Fruit fly (Drosophila melanogaster) Kc167 (cell line): ENCODE data around the gene Sp212.

Source experiments
- Myc ChIP-seq: fragments of >200 bp; optimal IDR thresholded peaks from 2 replicates; lab custom pipeline; 2017; ENCODE audit warnings: missing external identifiers
- Sin3A ChIP-seq: fragments of >200 bp; optimal IDR thresholded peaks from 2 replicates; lab custom pipeline; 2018; ENCODE audit warnings: missing external identifiers
- h ChIP-seq: fragments of >200 bp; optimal IDR thresholded peaks from 3 replicates; lab custom pipeline; 2018; ENCODE audit warnings: missing external identifiers
- insv ChIP-seq: fragments of >200 bp; optimal IDR thresholded peaks from 3 replicates; lab custom pipeline; 2018; ENCODE audit warnings: missing external identifiers
- psq ChIP-seq: fragments of >200 bp; optimal IDR thresholded peaks from 2 replicates; lab custom pipeline; 2017; ENCODE audit warnings: missing external identifiers
- ttk ChIP-seq: sonication (Bioruptor generic); optimal IDR thresholded peaks from 2 replicates; lab custom pipeline; 2017; ENCODE audit warnings: missing external identifiers

The Sp212 gene

DNA sequence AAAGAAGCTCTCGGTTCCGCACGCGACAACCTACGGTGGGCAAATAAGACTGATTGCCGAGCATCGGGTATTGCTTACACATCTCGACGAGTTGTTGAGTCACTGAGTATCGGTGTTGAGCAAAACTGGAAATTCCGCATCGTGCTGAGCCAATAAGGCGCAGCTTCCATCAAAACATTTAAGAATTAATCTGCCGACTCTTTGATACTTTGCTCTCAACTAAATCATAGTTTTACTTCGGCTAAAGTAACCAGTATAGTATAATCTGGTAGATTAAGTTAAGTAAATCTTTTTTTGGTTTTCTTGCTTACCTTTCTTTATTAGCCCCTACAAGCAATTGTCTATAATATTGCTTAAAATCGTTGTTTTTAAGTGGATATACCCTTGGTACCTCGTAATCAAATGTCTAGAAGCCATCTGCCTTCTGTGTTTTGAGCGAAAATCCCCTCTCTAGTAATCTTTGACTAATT lies at the start of gene Sp212:
TSS of gene Sp212 (minus strand) at position 51 of the 470 bp plus-strand sequence.
- TF ChIP-seq Myc (lab: Kevin White, UChicago) = no peak
- no peak for TF ChIP-seq insv (lab: Kevin White, UChicago)
- no peak for TF ChIP-seq h (lab: Kevin White, UChicago)
- TF ChIP-seq ttk (lab: Kevin White, UChicago) = no peak
- no peak for TF ChIP-seq psq (lab: Kevin White, UChicago)
- TF ChIP-seq Sin3A = no peak

DNA sequence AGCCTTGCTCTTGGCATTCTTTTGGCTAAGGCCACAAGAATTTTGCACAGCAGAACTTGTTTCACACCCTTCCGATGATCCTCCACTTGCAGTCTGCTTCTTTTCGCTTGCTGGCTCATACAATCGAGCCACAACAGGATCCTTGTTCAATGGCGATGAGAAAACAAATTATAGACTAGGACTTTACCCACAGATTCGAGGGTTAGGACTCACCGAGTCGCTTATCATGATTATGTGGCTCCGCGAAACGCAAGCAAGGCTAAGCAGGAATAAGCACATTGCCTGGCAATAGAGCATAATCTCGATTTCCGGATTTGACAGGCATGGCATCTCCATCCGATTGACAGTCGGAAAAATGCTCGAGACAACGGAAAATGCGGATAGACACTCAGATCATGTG lies 38.1 kb upstream of the Sp212 start, which contains the start of the genes CG14839 and CG14841:
TSS of gene CG14839 (plus strand) at position 301 of the 400 bp plus-strand sequence.
TSS of gene CG14841 (minus strand) at position 332 of the 400 bp plus-strand sequence.
- TF ChIP-seq psq (lab: Kevin White, UChicago) (no peak), Sin3A (no peak), ttk (lab: Kevin White, UChicago) (no peak), insv (lab: Kevin White, UChicago) (no peak), h (lab: Kevin White, UChicago) (no peak), Myc (lab: Kevin White, UChicago) (no peak)

DNA sequence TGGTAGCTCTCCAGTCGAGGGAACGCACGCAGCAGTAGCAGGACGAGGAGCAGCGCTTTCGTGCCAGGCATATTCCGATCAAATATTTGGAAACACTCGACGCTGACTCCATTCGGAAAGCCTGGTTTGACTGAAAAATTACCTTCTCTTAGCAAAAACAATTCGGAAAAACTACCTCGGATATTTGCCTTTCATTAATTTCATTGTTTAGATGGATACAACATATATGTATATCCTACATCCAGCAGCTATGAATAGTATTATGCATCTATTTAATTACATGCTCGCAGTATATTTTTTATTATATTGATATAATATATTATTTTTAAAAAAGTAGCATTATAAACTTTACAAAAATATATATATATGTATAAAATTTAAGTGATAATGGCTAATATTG lies 37.2 kb upstream of the Sp212 start, which contains the start of gene CG14840:
TSS of gene CG14840 (minus strand) at position 101 of the 400 bp plus-strand sequence.
- TF ChIP-seq Sin3A (no peak), Myc (lab: Kevin White, UChicago) (no peak), insv (lab: Kevin White, UChicago) (no peak), ttk (lab: Kevin White, UChicago) (no peak), h (lab: Kevin White, UChicago) (no peak), psq (lab: Kevin White, UChicago) (no peak)

DNA sequence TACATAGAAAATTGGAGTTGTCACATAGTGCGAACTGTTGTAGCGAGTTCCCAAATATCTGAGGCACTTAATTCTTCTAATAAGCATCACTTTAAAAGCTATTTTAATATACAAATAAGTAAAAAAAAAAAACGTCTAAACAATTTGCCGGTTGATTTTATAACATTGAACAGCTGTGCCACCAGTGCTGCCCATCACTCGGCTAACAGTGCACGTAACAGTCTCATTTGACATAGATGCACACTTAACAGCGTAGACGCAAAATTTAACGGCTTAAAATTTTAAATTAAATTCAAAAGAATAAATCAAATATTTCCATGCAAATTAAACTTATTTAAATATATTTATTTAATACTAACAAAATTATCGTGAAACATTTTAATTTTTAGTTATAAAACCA lies 35.9 kb upstream of the Sp212 start, which contains the start of gene MetRS-m:
TSS of gene MetRS-m (minus strand) at position 171 of the 400 bp plus-strand sequence.
- TF ChIP-seq insv (lab: Kevin White, UChicago) (no peak), h (lab: Kevin White, UChicago) (no peak), psq (lab: Kevin White, UChicago) (no peak), Myc (lab: Kevin White, UChicago) (no peak), ttk (lab: Kevin White, UChicago) (no peak), Sin3A (no peak)

DNA sequence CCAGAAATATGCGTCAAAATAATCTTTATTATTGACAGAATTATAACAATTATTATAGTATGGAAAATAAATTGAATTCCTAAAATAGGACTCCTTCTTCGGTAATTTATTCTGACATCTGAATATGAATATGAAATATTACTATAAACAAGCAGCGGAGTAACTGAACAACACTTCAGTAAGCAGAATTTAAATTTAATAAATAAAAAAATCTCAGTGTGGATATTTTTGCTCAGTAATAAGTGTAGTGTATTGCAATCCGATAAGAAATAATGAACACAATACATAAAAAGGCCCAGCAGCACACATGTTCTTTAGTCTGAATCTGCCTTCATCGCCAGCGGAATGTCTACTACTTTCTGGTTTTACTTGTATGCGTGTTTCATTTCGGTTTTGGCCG lies 31.9 kb upstream of the Sp212 start, which contains the start of gene CG43179:
TSS of gene CG43179 (plus strand) at position 301 of the 400 bp plus-strand sequence.
- TF ChIP-seq Sin3A (no peak), h (lab: Kevin White, UChicago) (no peak), Myc (lab: Kevin White, UChicago) (no peak), insv (lab: Kevin White, UChicago) (no peak)

DNA sequence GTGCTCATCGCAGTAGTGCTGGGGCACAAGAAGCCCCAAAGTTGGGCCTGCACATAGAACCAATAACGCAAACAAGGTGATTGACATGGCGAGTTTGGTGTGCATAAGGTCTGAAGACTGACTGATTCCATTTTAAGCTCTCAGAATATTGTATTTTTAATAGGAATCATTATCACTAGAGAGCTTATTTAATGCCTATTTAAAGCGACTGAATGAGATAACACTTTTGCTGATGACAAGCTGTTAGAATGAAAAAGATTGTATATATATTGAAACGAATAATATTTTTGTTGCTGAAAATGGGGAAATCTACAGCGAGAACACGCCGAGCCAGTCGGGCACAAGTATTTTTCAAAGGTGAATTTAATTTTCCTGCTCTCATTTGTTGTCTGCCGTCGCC lies 21.4 kb upstream of the Sp212 start, which contains the start of gene CG9616:
TSS of gene CG9616 (minus strand) at position 101 of the 400 bp plus-strand sequence.
- no peak for TF ChIP-seq Myc (lab: Kevin White, UChicago)
- TF ChIP-seq psq (lab: Kevin White, UChicago) = no peak
- TF ChIP-seq insv (lab: Kevin White, UChicago) = no peak
- no peak for TF ChIP-seq h (lab: Kevin White, UChicago)
- no peak for TF ChIP-seq ttk (lab: Kevin White, UChicago)
- TF ChIP-seq Sin3A = no peak

DNA sequence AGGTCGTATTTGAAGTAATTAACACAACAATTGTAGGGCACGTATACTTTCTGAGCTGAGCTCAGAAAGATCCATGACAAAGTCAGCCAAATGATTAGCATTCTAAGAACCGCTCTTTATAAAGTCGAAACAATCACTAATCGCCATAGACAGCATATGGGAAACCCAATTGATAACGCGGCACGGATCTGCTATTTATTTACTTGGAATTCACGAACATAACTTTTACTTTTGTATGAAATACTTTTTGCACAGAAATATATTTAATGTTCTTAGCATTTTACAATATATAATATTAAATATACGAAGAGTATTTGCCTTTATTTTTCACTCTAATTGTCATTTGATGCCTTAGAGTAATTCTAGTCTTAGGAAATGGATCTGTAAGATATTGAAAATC lies 20.6 kb upstream of the Sp212 start, which contains the start of gene CG43291:
TSS of gene CG43291 (minus strand) at position 101 of the 400 bp plus-strand sequence.
- no peak for TF ChIP-seq psq (lab: Kevin White, UChicago)
- no peak for TF ChIP-seq Sin3A
- no peak for TF ChIP-seq Myc (lab: Kevin White, UChicago)
- TF ChIP-seq h (lab: Kevin White, UChicago) = no peak
- TF ChIP-seq insv (lab: Kevin White, UChicago) = no peak
- TF ChIP-seq ttk (lab: Kevin White, UChicago) = no peak

DNA sequence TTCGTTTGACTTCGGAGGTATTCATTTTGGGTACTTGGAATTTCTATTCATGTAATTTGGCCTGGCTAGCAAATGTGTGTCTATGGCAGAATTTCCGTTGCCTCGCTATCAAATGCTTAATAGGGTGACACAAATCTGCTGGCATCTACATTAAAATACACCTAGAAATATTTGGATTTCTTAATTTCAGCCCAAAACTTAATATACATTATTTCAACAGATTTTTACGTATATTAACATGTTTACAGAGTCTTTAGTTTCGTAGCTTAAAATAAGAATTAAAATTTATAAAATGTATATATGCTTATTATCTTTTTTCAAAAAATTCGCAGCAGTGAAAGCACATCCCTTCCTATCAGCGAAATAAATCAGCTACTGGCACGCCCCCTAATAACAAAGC lies 5.1 kb upstream of the Sp212 start, which contains the start of gene CG9624:
TSS of gene CG9624 (minus strand) at position 101 of the 400 bp plus-strand sequence.
- TF ChIP-seq Sin3A = no peak
- TF ChIP-seq Myc (lab: Kevin White, UChicago) = no peak
- TF ChIP-seq ttk (lab: Kevin White, UChicago) = no peak
- TF ChIP-seq psq (lab: Kevin White, UChicago) = no peak
- TF ChIP-seq h (lab: Kevin White, UChicago) = no peak
- TF ChIP-seq insv (lab: Kevin White, UChicago) = no peak

DNA sequence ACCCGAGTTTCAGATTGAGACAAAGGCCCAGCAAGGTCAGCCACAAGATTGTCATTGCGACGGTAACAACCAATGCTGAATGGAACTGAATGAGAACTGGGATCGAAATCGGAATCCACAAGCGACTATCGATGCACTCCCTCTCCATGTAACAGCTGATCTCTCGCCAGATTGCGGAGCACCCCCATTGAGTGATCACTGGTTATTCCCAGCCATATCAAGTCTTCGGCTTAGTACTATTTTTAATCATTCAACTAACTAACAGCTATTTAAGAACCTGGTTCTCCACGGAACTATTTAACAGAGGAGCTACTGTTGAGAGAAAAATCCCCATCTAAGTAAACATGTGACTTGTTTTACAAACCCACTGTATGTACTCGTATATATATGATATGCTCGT lies 2.7 kb upstream of the Sp212 start, which contains the start of gene CG9631:
TSS of gene CG9631 (minus strand) at position 101 of the 400 bp plus-strand sequence.
- TF ChIP-seq Sin3A (no peak), Myc (lab: Kevin White, UChicago) (no peak), ttk (lab: Kevin White, UChicago) (no peak), h (lab: Kevin White, UChicago) (no peak), psq (lab: Kevin White, UChicago) (no peak), insv (lab: Kevin White, UChicago) (no peak)

DNA sequence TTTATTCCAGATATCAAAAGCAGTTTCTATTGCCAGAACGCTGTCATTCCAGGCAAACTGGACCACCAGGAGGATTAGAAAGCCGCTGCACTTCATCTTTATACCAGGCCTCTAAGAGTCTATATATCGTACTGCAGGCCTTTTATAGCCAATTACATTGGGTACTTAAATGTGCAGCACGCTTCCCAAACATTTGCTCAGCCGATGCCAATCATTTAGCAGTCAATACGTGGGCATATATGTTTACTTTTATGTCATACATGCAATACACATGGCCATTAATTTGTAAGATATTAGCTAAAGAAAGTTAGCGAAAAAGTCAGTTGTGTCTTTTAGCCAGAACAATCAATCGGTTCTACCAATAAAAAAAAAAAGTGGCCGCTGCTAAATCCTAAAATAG lies 2.5 kb downstream of the Sp212 start, which contains the start of gene CG33109:
TSS of gene CG33109 (minus strand) at position 101 of the 400 bp plus-strand sequence.
- TF ChIP-seq Sin3A (no peak), psq (lab: Kevin White, UChicago) (no peak), ttk (lab: Kevin White, UChicago) (no peak), insv (lab: Kevin White, UChicago) (no peak), Myc (lab: Kevin White, UChicago) (no peak), h (lab: Kevin White, UChicago) (no peak)

DNA sequence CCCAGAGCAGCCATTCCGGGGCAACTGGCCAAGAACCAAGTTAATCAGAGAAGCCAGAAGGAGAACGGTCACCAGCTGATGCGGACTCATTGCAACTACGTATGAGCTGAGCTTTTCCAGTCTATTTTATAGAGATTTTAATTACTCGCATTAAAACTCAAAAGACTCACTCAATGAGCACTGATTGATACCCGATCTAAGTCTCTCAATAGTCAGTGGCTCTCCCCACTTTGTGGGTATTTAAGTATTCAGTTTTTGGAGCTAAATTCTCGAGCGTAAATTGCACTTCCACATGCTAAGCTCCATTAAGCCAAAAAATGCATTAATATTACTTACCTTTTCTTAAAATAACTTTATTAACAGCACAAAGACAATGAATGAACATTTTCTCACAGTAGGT lies 3.9 kb downstream of the Sp212 start, which contains the start of gene CG31326:
TSS of gene CG31326 (minus strand) at position 101 of the 400 bp plus-strand sequence.
- TF ChIP-seq psq (lab: Kevin White, UChicago) = no peak
- TF ChIP-seq insv (lab: Kevin White, UChicago) = no peak
- TF ChIP-seq ttk (lab: Kevin White, UChicago) = no peak
- no peak for TF ChIP-seq Myc (lab: Kevin White, UChicago)
- TF ChIP-seq h (lab: Kevin White, UChicago) = no peak
- no peak for TF ChIP-seq Sin3A
